Worm (Caenorhabditis elegans): Measurements from ENCODE around the gene pmk-3.
A peak's percentile ranks its signal among the peaks of the same experiment; 100 is the strongest.

The pmk-3 gene

ce11 chrIV:8159087-8159486, 20.1 kb downstream of the pmk-3 start, which contains the start of gene faah-1:
faah-1 (plus strand) TSS chrIV:8159387.
- TF ChIP-seq ceh-16 (tag; optimal IDR thresholded peaks at IDR 0.05) (no peak), lsy-12 (tag; optimal IDR thresholded peaks at IDR 0.05) (no peak), ceh-28 (tag; optimal IDR thresholded peaks at IDR 0.05) (no peak), sea-2 (GFP tag; optimal IDR thresholded peaks at IDR 0.05) (no peak), nhr-76 (tag; optimal IDR thresholded peaks at IDR 0.05) (no peak), egl-5 (tag; optimal IDR thresholded peaks at IDR 0.05) (no peak), pha-4 (tag; optimal IDR thresholded peaks at IDR 0.05) (no peak), nfya-1 (tag; optimal IDR thresholded peaks at IDR 0.05; ENCODE audit: insufficient read depth) (no peak), jun-1 (tag; optimal IDR thresholded peaks at IDR 0.05) (no peak), snpc-4 (tag; optimal IDR thresholded peaks at IDR 0.05) (no peak), daf-12 (tag; optimal IDR thresholded peaks at IDR 0.05) (no peak), ceh-82 (tag; optimal IDR thresholded peaks at IDR 0.05) (no peak)

- TF ChIP-seq ceh-16 (tag; optimal IDR thresholded peaks at IDR 0.05): no peak
- peak; percentile 59 for TF ChIP-seq elt-2 (tag; optimal IDR thresholded peaks at IDR 0.05)
Measured at ce11 chrIV:8159995-8160394, 21.0 kb downstream of the pmk-3 start.

ce11 chrIV:8161774-8162173, 22.8 kb downstream of the pmk-3 start:
- peak; percentile 66 for TF ChIP-seq elt-2 (tag; optimal IDR thresholded peaks at IDR 0.05)
- no peak for TF ChIP-seq aly-2 (tag; optimal IDR thresholded peaks at IDR 0.05)
- peak; percentile 59 for TF ChIP-seq pqm-1 (tag; optimal IDR thresholded peaks at IDR 0.05)
- no peak for TF ChIP-seq nhr-25 (tag; optimal IDR thresholded peaks at IDR 0.05)
- TF ChIP-seq lin-15B (tag; optimal IDR thresholded peaks at IDR 0.05): no peak

ce11 chrIV:8163687-8164086, 24.7 kb downstream of the pmk-3 start, which contains the start of gene clec-51:
clec-51 (minus strand) TSS chrIV:8163800.
- no peak for TF ChIP-seq tbx-2 (tag; optimal IDR thresholded peaks at IDR 0.05)
- TF ChIP-seq nhr-23 (tag; optimal IDR thresholded peaks at IDR 0.05): no peak
- TF ChIP-seq lin-15B (tag; optimal IDR thresholded peaks at IDR 0.05): no peak
- no peak for TF ChIP-seq ztf-11 (tag; optimal IDR thresholded peaks at IDR 0.05)
- no peak for TF ChIP-seq lsy-12 (tag; optimal IDR thresholded peaks at IDR 0.05)
- TF ChIP-seq egl-5 (tag; optimal IDR thresholded peaks at IDR 0.05): no peak
- TF ChIP-seq elt-2 (tag; optimal IDR thresholded peaks at IDR 0.05): peak; percentile 90
- TF ChIP-seq eor-1 (tag; optimal IDR thresholded peaks at IDR 0.05): no peak
- no peak for TF ChIP-seq nhr-67 (tag; optimal IDR thresholded peaks at IDR 0.05)
- no peak for TF ChIP-seq elt-1 (tag; optimal IDR thresholded peaks at IDR 0.05)
- no peak for TF ChIP-seq aly-2 (tag; optimal IDR thresholded peaks at IDR 0.05)
- no peak for TF ChIP-seq hmg-11 (tag; optimal IDR thresholded peaks at IDR 0.05)
- TF ChIP-seq ceh-16 (tag; optimal IDR thresholded peaks at IDR 0.05): no peak
- no peak for TF ChIP-seq R02D3.7 (tag; optimal IDR thresholded peaks at IDR 0.05)
- no peak for TF ChIP-seq mml-1 (tag; optimal IDR thresholded peaks at IDR 0.05)
- TF ChIP-seq jun-1 (tag; optimal IDR thresholded peaks at IDR 0.05): peak; percentile 47
- peak; percentile 22 for TF ChIP-seq pha-4 (tag; optimal IDR thresholded peaks at IDR 0.05)
- no peak for TF ChIP-seq nhr-12 (tag; optimal IDR thresholded peaks at IDR 0.05)
- TF ChIP-seq mdl-1 (tag; optimal IDR thresholded peaks at IDR 0.05): no peak
- no peak for TF ChIP-seq nhr-237 (tag; optimal IDR thresholded peaks at IDR 0.05)
- TF ChIP-seq ceh-9 (tag; optimal IDR thresholded peaks at IDR 0.05): no peak
- no peak for TF ChIP-seq nhr-76 (tag; optimal IDR thresholded peaks at IDR 0.05)
- no peak for TF ChIP-seq lin-39 (tag; optimal IDR thresholded peaks at IDR 0.05)
- peak; percentile 88 for TF ChIP-seq pqm-1 (tag; optimal IDR thresholded peaks at IDR 0.05)

ce11 chrIV:8164515-8164914, 25.5 kb downstream of the pmk-3 start:
- TF ChIP-seq nhr-12 (tag; optimal IDR thresholded peaks at IDR 0.05) (no peak), ztf-4 (tag; optimal IDR thresholded peaks at IDR 0.05) (no peak), sea-2 (GFP tag; optimal IDR thresholded peaks at IDR 0.05) (no peak), lin-15B (tag; optimal IDR thresholded peaks at IDR 0.05) (no peak), nhr-28 (tag; optimal IDR thresholded peaks at IDR 0.05) (no peak), elt-3 (tag; optimal IDR thresholded peaks at IDR 0.05) (no peak), nfya-1 (tag; optimal IDR thresholded peaks at IDR 0.05; ENCODE audit: insufficient read depth) (no peak), nhr-67 (tag; optimal IDR thresholded peaks at IDR 0.05) (no peak), unc-39 (tag; optimal IDR thresholded peaks at IDR 0.05) (no peak), nhr-237 (tag; optimal IDR thresholded peaks at IDR 0.05) (no peak), nhr-25 (tag; optimal IDR thresholded peaks at IDR 0.05) (no peak), ceh-9 (tag; optimal IDR thresholded peaks at IDR 0.05) (no peak)

Data from whole organism, L3 larva.